Fruit fly (Drosophila melanogaster) whole organism: Measurements from ENCODE around the gene RpS7.

ENCODE experiments used
- CG8478 ChIP-seq: fragments of >200 bp; optimal IDR thresholded peaks from 2 replicates; lab custom pipeline; 2018; ENCODE audit warnings: inconsistent platforms
- psq ChIP-seq: fragments of >200 bp; optimal IDR thresholded peaks from 2 replicates; lab custom pipeline; 2017
- usp ChIP-seq: fragments of >200 bp; optimal IDR thresholded peaks from 2 replicates; lab custom pipeline; 2017; ENCODE audit warnings: missing biosample characterization, missing genetic modification characterization, mixed read lengths

- TF ChIP-seq psq (lab: Kevin White, UChicago) = no peak
- TF ChIP-seq usp = no peak
- TF ChIP-seq CG8478 (lab: Kevin White, UChicago) = no peak
Measured at dm6 chr3R:30195606-30196049, 13.2 kb downstream of the RpS7 start.
